Fruit fly (Drosophila melanogaster): ENCODE data around the gene CG43092.

CG43092 gene

dm6 chr3R:22769567-22769966 is at the start of gene CG43092:
Gene CG43092 (minus strand): TSS chr3R:22769667.
- TF ChIP-seq CTCF (optimal IDR thresholded peaks at IDR 0.05) = no peak
- no peak for TF ChIP-seq CG8478 (optimal IDR thresholded peaks at IDR 0.05)

DNA sequence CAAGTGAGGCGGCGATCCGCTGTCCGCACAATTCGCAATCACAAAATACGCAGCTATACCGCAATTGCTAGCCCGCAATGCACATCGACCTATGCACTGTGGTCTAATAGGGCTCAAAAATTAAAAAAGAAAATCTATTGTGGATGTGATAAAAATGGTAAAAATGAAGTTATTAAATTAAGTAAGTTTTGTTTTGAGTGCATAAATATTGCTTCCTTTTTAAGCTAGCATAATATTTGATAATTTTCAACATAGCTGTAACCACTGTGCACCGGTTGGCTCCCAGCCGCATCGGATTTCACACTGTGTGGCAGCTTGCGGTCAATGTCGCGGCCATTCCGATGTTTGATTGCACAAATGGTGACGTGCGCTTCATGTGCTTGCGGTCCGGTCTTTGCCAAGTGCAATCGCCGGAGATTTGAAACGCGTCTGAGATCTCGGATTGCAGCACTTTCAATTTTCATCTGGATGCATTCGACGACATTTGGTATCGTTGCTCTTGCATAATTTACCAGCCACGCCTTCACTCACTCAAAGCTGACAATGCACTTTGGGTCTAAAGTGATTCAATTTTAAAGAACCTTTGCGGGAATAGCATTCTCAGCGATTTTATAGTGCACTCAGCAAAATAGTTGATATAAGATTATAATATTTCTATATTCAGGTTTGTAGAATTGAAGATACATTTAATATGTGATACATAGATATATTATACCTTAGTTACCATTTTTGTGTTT is 47.1 kb upstream of the CG43092 start:
- TF ChIP-seq CTCF (optimal IDR thresholded peaks at IDR 0.05) (no peak), CG8478 (optimal IDR thresholded peaks at IDR 0.05) (no peak)

DNA sequence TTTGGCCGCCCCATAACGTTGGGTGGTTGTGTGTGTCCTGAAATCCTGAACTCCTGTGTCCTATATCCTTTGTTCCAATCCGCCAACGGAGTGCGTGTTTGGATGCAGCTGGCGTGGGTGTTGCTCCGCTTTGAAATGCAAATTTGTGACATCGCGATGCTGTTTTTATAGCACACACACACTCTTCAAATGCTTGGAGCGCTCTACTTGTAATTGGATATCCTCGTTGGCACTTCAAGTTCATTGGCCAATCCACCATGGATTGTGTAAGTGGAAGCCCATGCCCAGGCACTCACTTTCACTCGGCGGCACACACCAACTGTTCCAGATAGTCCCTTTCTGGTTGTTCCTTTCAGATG is 46.6 kb upstream of the CG43092 start, which contains the start of gene CG13840:
TSS of gene CG13840 (minus strand) at position 101 of the 359 bp plus-strand sequence.
- no peak for TF ChIP-seq CG8478 (optimal IDR thresholded peaks at IDR 0.05)
- no peak for TF ChIP-seq CTCF (optimal IDR thresholded peaks at IDR 0.05)

DNA sequence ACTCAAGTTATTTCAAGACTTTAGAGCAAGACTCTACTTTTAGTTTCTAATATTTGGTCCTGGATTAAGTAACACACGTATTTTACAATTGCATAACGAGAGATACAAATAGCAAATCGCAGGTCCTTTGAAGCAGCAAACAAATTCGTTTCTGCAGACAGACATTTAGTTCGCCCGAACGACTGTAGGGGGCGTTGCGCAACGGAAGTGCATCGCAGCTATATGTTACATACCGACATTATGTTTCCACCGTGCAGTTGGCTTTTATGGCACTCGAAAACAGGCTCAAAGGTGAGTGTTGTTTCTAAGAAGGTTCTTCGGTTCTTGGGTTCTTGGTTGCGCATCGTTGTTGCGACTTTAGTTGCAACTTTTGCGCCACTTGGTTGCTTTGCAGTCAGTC is 40.8 kb upstream of the CG43092 start:
- TF ChIP-seq CG8478 (optimal IDR thresholded peaks at IDR 0.05) = no peak
- peak; percentile 62 to 66 for TF ChIP-seq CTCF (optimal IDR thresholded peaks at IDR 0.05)

dm6 chr3R:22807132-22807531 is 37.7 kb upstream of the CG43092 start:
- TF ChIP-seq CTCF (optimal IDR thresholded peaks at IDR 0.05) = no peak
- TF ChIP-seq CG8478 (optimal IDR thresholded peaks at IDR 0.05) = no peak

dm6 chr3R:22803655-22804341 is 34.3 kb upstream of the CG43092 start, which contains the start of gene CG7031:
Gene CG7031 (plus strand): TSS chr3R:22804291.
- TF ChIP-seq CTCF (optimal IDR thresholded peaks at IDR 0.05) (no peak), CG8478 (optimal IDR thresholded peaks at IDR 0.05) (no peak)

DNA sequence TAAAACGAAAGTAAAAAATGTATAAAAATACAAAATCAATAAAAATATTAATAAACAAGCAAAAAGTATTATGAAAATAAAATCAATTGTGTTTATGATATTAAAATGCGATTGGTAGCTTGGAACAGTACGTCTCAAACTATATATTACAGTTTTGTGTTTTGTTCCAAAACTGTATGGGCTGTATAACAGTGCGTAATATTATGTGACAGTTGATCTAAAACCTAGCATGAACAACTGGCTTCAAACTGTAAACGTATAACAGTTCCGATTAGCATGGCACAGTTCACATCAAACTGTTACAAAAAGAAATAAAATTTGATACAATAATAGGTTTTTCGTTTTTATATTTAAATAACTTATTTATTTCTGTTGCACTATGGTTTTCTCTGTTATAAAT is 24.5 kb upstream of the CG43092 start:
- TF ChIP-seq CG8478 (optimal IDR thresholded peaks at IDR 0.05) (no peak), CTCF (optimal IDR thresholded peaks at IDR 0.05) (peak; percentile 56 to 78)

DNA sequence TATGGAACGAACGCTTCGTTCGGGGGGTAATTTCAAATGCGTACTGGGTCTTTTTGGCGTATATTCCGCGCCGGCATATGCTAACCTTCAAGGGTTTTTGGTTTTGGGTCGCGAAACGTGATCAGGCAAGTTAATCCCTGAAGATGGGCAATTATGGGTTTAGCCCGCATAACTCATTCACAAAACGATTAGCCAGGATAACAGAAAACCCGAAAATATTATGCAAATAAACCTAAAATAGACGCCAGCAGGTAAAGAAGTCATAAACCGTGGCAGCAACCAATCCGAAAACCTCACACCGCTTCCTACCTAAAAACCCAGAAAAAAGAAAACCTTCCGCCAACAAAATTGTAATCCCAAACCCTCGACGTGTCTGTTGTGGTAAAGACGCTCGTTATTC is 19.6 kb upstream of the CG43092 start:
- TF ChIP-seq CTCF (optimal IDR thresholded peaks at IDR 0.05) (no peak), CG8478 (optimal IDR thresholded peaks at IDR 0.05) (no peak)

DNA sequence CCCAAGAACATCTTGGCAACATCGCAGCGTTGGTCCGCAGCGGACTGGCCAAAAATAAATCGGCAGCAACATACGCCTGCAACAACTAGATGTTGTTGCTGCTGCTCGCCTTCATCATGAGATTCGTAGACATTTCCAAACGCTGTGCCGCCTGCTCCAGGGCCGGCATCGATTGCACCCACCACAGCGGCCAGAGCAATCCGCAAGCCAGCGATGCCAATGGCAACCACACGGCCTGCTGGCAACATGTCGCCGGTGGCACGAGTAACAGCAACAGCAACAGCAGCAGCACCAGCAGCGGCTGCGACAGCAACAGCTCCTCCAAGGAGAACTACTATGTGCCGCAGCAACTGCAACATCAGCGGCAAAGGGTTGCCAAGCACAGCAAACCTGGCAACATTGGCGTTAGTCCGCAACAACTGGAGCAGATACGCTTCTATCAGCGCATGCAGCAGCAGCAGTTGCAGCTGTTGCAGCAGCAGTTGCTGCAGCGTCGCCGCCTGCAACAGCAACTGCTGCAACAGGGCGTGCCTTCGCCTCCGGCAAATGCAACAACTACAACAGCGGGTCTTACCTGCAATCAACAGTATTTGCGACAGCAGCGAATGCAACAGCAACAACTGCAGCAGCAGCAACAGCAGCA is 15.3 kb upstream of the CG43092 start:
- TF ChIP-seq CTCF (optimal IDR thresholded peaks at IDR 0.05) = no peak
- TF ChIP-seq CG8478 (optimal IDR thresholded peaks at IDR 0.05) = no peak

- TF ChIP-seq CTCF (optimal IDR thresholded peaks at IDR 0.05) (no peak), CG8478 (optimal IDR thresholded peaks at IDR 0.05) (no peak)
These were observed 11.9 kb upstream of the CG43092 start for dm6 chr3R:22781412-22781811.

- TF ChIP-seq CTCF (optimal IDR thresholded peaks at IDR 0.05) (no peak), CG8478 (optimal IDR thresholded peaks at IDR 0.05) (no peak)
These were observed 10.7 kb upstream of the CG43092 start for dm6 chr3R:22780135-22780534.

- TF ChIP-seq CTCF (optimal IDR thresholded peaks at IDR 0.05) = no peak
- TF ChIP-seq CG8478 (optimal IDR thresholded peaks at IDR 0.05) = no peak
These were observed 7.0 kb upstream of the CG43092 start for dm6 chr3R:22776457-22776856.

dm6 chr3R:22771670-22772069 is 2.2 kb upstream of the CG43092 start, which contains the start of gene CG43095:
Gene CG43095 (minus strand): TSS chr3R:22771770.
- TF ChIP-seq CTCF (optimal IDR thresholded peaks at IDR 0.05) (no peak), CG8478 (optimal IDR thresholded peaks at IDR 0.05) (no peak)

DNA sequence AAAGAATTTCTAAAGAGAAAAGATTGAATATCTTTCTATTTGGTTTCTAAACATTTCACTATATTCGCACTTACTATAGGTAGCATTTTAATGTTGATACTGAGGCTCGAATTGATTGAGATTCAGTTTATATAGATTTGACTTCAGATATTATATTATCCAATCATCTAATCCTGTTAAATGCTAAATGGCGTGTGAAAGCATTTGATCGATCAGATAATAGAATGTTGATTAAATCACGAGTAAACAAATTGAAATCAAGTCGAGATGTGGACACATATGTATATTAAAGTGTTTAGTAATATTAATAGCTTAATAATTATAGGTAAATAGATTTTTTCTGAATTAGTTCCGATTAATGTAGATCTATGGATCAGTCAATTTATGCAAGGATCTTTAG is 1.4 kb upstream of the CG43092 start, which contains the start of gene CG43094:
TSS of gene CG43094 (minus strand) at position 101 of the 400 bp plus-strand sequence.
- TF ChIP-seq CG8478 (optimal IDR thresholded peaks at IDR 0.05) (no peak), CTCF (optimal IDR thresholded peaks at IDR 0.05) (no peak)

DNA sequence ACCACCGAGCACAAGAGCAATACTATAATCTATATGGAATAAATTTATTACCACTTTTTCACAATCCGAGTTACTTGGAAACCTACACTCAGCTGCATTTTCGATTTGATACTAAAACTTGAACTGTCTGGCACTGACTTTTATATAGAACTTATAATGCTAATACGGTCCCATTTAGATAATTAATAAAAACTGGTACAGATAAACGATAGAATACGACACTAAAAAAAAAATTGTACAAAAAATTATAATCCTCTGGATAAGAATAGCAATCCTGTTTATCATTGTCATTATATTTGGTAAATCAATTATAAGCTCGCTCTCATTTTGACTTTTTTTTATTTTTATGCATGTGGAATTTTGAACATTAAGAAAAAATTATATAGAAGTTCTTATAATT is 740 bp upstream of the CG43092 start, which contains the start of gene CG43093:
TSS of gene CG43093 (minus strand) at position 101 of the 400 bp plus-strand sequence.
- no peak for TF ChIP-seq CTCF (optimal IDR thresholded peaks at IDR 0.05)
- TF ChIP-seq CG8478 (optimal IDR thresholded peaks at IDR 0.05) = no peak
